Worm (Caenorhabditis elegans): ENCODE data around the gene inpp-1.

Gene inpp-1

DNA sequence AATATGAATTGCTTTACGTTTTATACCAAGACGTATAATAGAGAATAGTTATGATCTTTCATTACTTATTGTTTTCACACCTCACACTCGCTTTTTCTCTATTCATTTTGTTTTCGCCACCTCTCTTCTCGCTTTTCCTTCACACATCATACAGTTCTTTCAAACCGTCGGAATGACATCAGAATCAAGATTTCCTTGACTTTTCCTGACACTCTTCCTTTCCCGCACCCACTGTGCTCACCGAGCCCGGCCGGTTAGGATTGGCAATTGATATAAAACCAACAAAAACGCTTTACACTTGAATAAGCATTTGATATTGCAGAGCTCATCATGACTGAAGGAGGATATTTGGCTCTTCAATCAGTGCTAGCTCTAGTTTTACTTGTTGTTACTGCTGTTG, 25.6 kb upstream of the inpp-1 start, which contains the start of gene zipt-2.1:
TSS of gene zipt-2.1 (plus strand) at position 301 of the 400 bp plus-strand sequence.
- TF ChIP-seq F13H6.1 (tag; optimal IDR thresholded peaks at IDR 0.05) (no peak), nhr-129 (tag; optimal IDR thresholded peaks at IDR 0.05) (no peak), skn-1 (tag; optimal IDR thresholded peaks at IDR 0.05) (no peak), mbf-1 (tag; optimal IDR thresholded peaks at IDR 0.05) (no peak), alr-1 (tag; optimal IDR thresholded peaks at IDR 0.05) (no peak), lin-39 (tag; optimal IDR thresholded peaks at IDR 0.05) (no peak), ceh-82 (tag; optimal IDR thresholded peaks at IDR 0.05) (no peak), sma-9 (GFP tag; optimal IDR thresholded peaks at IDR 0.05) (no peak), sma-9 (tag; optimal IDR thresholded peaks at IDR 0.05) (no peak), C34F6.9 (tag; optimal IDR thresholded peaks at IDR 0.05) (no peak), nhr-23 (tag; optimal IDR thresholded peaks at IDR 0.05) (no peak), crh-2 (tag; optimal IDR thresholded peaks at IDR 0.05) (no peak), elt-3 (tag; optimal IDR thresholded peaks at IDR 0.05) (no peak), lin-13 (GFP tag; optimal IDR thresholded peaks at IDR 0.05) (no peak)

DNA sequence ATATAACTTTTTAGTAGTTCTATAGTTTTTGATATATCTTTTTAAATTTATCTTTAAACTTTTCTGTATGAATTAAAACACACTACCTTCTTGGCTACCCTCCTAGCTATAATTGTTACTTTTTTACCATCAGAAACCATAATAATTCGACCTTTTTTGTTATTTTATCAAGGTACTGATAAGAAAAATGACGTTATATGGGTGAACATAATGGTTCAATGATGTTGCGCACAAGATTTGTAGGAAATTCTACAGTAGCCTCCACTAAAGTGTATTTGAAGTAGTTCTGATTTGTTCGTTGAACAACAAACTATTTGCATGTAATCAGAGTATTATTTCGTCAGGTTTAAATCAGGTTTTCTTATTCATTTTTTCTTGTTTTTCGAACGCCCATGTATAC, 24.9 kb upstream of the inpp-1 start:
- TF ChIP-seq gmeb-1 (tag; optimal IDR thresholded peaks at IDR 0.05), result no peak
- TF ChIP-seq crh-2 (tag; optimal IDR thresholded peaks at IDR 0.05), result no peak
- no peak for TF ChIP-seq C34F6.9 (tag; optimal IDR thresholded peaks at IDR 0.05)
- no peak for TF ChIP-seq unc-55 (GFP tag; optimal IDR thresholded peaks at IDR 0.05)
- TF ChIP-seq ztf-4 (tag; optimal IDR thresholded peaks at IDR 0.05), result no peak
- no peak for TF ChIP-seq ceh-16 (tag; optimal IDR thresholded peaks at IDR 0.05)
- TF ChIP-seq dmd-4 (tag; optimal IDR thresholded peaks at IDR 0.05), result no peak
- TF ChIP-seq egl-27 (tag; optimal IDR thresholded peaks at IDR 0.05), result no peak
- TF ChIP-seq ZK546.5 (tag; optimal IDR thresholded peaks at IDR 0.05), result no peak
- TF ChIP-seq nhr-10 (tag; optimal IDR thresholded peaks at IDR 0.05), result no peak
- TF ChIP-seq nhr-12 (tag; optimal IDR thresholded peaks at IDR 0.05), result no peak
- TF ChIP-seq nhr-25 (tag; optimal IDR thresholded peaks at IDR 0.05), result no peak
- TF ChIP-seq nhr-11 (tag; optimal IDR thresholded peaks at IDR 0.05), result no peak
- TF ChIP-seq elt-3 (tag; optimal IDR thresholded peaks at IDR 0.05), result no peak
- no peak for TF ChIP-seq zag-1 (tag; optimal IDR thresholded peaks at IDR 0.05)
- TF ChIP-seq ztf-11 (tag; optimal IDR thresholded peaks at IDR 0.05), result no peak

DNA sequence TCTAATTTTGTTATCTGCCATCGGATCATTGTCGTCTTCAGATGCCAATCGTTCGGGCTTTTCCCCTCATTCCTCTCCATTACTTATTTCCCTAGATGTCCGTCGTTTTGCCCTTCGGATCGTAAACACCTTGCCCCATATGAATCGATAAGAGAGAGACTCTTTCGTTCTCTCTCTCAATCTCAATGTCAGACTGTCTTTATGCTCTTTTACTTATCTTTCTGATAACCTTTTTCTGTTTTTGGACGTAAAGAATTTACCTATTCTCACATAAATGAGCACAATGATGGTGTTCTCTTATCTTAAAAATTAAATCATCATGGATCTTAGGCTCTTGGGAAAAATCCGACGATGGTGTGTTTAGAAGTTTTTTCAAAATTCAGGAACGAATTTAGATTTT, 23.0 kb upstream of the inpp-1 start:
- TF ChIP-seq sma-9 (GFP tag; optimal IDR thresholded peaks at IDR 0.05), result peak; percentile 12
- TF ChIP-seq sma-9 (tag; optimal IDR thresholded peaks at IDR 0.05), result no peak
- TF ChIP-seq gmeb-1 (tag; optimal IDR thresholded peaks at IDR 0.05), result peak; percentile 20
- peak; percentile 34 for TF ChIP-seq fos-1 (tag; optimal IDR thresholded peaks at IDR 0.05)
- no peak for TF ChIP-seq elt-1 (tag; optimal IDR thresholded peaks at IDR 0.05)

DNA sequence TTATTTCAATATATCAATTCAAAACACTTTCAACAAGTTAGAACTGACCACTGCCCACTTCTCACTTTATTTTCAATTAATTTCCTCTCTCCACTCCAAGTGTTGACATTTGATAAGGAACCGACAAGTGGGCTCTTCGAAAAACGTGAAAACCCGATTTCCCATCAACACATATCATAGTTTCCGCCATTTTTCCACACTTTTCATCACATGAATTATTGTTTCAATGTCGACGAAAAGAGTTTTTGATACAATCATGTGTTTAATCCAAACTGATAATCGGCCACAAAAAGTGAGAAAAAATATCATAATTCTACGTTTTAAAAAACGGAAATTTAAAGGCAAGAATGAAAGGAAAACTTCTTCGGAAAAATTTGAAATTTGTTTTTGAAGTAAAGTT, 22.0 kb upstream of the inpp-1 start:
- TF ChIP-seq blmp-1 (tag; optimal IDR thresholded peaks at IDR 0.05; ENCODE audit: insufficient read depth) (no peak), ZK546.5 (tag; optimal IDR thresholded peaks at IDR 0.05) (no peak), crh-2 (tag; optimal IDR thresholded peaks at IDR 0.05) (peak; percentile 45), peb-1 (tag; optimal IDR thresholded peaks at IDR 0.05) (no peak), dmd-4 (tag; optimal IDR thresholded peaks at IDR 0.05) (no peak), R02D3.7 (tag; optimal IDR thresholded peaks at IDR 0.05) (no peak), mab-5 (tag; optimal IDR thresholded peaks at IDR 0.05) (no peak), mdl-1 (tag; optimal IDR thresholded peaks at IDR 0.05) (no peak), nhr-129 (tag; optimal IDR thresholded peaks at IDR 0.05) (peak; percentile 8), ceh-16 (tag; optimal IDR thresholded peaks at IDR 0.05) (no peak)

DNA sequence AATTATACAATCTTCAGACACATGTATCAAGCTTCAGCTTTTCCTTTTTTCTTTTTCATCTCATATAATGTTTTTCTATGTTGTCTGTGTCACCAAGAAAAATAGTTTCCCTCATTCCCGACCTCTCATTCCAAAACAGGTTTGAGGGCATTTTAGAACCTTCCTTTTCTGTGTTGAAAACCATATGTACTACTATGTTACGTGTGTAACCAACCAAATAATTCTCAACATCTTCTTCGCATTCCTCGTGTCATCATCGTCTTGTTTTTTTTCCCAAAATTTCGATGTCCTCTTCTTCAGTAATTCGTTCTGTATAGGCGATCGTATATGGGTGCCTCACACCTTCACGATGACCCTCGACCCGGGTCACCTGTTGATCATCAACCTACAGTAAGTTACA, 16.6 kb upstream of the inpp-1 start, which contains the start of gene pept-2:
TSS of gene pept-2 (plus strand) at position 301 of the 400 bp plus-strand sequence.
- no peak for TF ChIP-seq nhr-21 (tag; optimal IDR thresholded peaks at IDR 0.05)
- TF ChIP-seq nhr-25 (tag; optimal IDR thresholded peaks at IDR 0.05), result peak; percentile 31

DNA sequence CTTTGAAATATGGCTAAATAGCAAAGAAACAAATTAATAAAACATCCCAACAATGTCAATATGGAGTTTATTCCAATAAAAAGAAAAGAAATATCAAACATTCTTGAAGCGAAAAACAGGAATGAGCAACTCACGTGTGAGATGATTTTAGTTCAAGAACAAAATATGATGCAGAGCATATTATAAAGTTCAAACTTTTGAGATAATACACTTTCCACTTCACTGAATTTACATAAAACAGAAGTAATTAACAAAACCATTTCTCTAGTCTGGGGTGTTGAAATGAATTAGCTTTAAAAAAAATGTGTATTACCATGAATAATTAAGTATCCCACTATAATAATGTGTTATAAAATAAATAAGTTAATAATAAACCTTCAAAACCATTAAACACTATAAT, 13.0 kb upstream of the inpp-1 start, which contains the start of gene srd-7:
TSS of gene srd-7 (minus strand) at position 101 of the 400 bp plus-strand sequence.
- no peak for TF ChIP-seq mbf-1 (tag; optimal IDR thresholded peaks at IDR 0.05)

All from whole organism, L2 larva.